Fruit fly (Drosophila melanogaster): ENCODE data around the gene Moca-cyp.

Gene Moca-cyp

dm6 chr3R:28375785-28376184, 35.7 kb downstream of the Moca-cyp start:
- TF ChIP-seq esn (GFP tag; optimal IDR thresholded peaks at IDR 0.05): no peak
- TF ChIP-seq CG6792 (GFP tag; optimal IDR thresholded peaks at IDR 0.05): no peak
- TF ChIP-seq CG7368 (GFP tag; optimal IDR thresholded peaks at IDR 0.05): no peak
- TF ChIP-seq Gug (GFP tag; IDR thresholded peaks at IDR 0.05): no peak
- TF ChIP-seq eg (GFP tag; IDR thresholded peaks at IDR 0.05): no peak
- no peak for TF ChIP-seq CG6276 (GFP tag; optimal IDR thresholded peaks at IDR 0.05)
- no peak for TF ChIP-seq Sox14 (GFP tag; optimal IDR thresholded peaks at IDR 0.05)
- no peak for TF ChIP-seq fd85E (GFP tag; optimal IDR thresholded peaks at IDR 0.05)
- no peak for TF ChIP-seq spab (GFP tag; optimal IDR thresholded peaks at IDR 0.05)
- no peak for TF ChIP-seq vri (GFP tag; optimal IDR thresholded peaks at IDR 0.05)
- no peak for TF ChIP-seq CG8119 (GFP tag; IDR thresholded peaks at IDR 0.05)
- no peak for TF ChIP-seq topi (GFP tag; optimal IDR thresholded peaks at IDR 0.05)
- TF ChIP-seq Lpt (GFP tag; optimal IDR thresholded peaks at IDR 0.05): no peak
- TF ChIP-seq Eip78C (GFP tag): no peak
- no peak for TF ChIP-seq CG1621 (tag; optimal IDR thresholded peaks at IDR 0.05)
- TF ChIP-seq CG3919 (GFP tag; optimal IDR thresholded peaks at IDR 0.05): no peak
- TF ChIP-seq fkh (GFP tag; optimal IDR thresholded peaks at IDR 0.05): no peak
- no peak for TF ChIP-seq CG11762 (GFP tag; optimal IDR thresholded peaks at IDR 0.05; ENCODE audit: insufficient read depth)

DNA sequence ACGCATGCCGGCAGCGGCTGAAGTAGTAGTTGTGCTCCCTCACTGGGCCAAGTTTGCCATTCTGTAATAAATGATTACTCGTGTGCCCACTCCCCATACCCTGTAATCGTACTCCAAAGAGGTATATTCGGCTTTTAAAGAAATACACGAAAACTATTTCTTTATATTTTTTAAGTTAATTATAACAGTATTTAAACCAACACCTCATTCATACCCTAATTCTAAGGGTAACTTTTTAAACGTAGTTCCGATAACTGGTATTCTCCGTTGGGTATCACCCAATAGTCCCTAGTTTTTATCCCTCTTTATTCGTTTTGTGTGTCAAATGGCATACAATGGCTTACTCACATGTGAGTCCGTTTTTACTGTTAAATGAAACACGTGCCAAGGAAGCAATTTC, 37.5 kb downstream of the Moca-cyp start:
- TF ChIP-seq CG16779 (tag; optimal IDR thresholded peaks at IDR 0.05) (no peak), CG8632 (GFP tag; optimal IDR thresholded peaks at IDR 0.05) (no peak), CG8119 (GFP tag; IDR thresholded peaks at IDR 0.05) (no peak), CG6276 (GFP tag; optimal IDR thresholded peaks at IDR 0.05) (no peak), CG31627 (GFP tag; optimal IDR thresholded peaks at IDR 0.05) (no peak), Hr38 (GFP tag; optimal IDR thresholded peaks at IDR 0.05) (no peak), CG7368 (GFP tag; optimal IDR thresholded peaks at IDR 0.05) (no peak), Sox14 (GFP tag; optimal IDR thresholded peaks at IDR 0.05) (no peak), CG8319 (GFP tag; optimal IDR thresholded peaks at IDR 0.05) (no peak), ss (GFP tag; optimal IDR thresholded peaks at IDR 0.05) (no peak), CG3032 (tag; optimal IDR thresholded peaks at IDR 0.05) (no peak), spab (GFP tag; optimal IDR thresholded peaks at IDR 0.05) (no peak), Ets96B (tag; optimal IDR thresholded peaks at IDR 0.05) (no peak)

DNA sequence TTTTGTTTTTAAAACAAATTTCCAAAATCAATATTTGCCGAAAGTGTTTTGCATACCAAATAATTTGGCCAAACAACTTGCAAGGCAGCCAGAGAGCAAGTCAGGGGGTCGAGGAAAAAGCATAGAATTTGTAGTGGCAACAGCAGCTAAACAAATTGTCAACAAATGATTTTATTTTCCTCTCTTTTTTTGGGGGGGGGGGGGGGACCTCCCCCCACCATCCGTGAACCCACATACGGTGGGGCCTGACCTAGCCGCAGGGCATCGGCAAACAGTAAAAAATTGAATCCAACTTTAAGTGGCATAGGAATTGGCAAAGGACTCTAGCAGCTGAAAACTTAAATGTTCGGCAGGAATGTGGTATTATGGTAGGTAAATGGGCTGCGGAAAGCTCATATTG, 49.7 kb downstream of the Moca-cyp start:
- TF ChIP-seq Sox14 (GFP tag; optimal IDR thresholded peaks at IDR 0.05) (no peak), pdm3 (GFP tag; optimal IDR thresholded peaks at IDR 0.05) (no peak), CG11294 (GFP tag; IDR thresholded peaks at IDR 0.05) (no peak), dac (GFP tag; optimal IDR thresholded peaks at IDR 0.05) (no peak), Gug (GFP tag; IDR thresholded peaks at IDR 0.05) (no peak), Met (GFP tag; optimal IDR thresholded peaks at IDR 0.05) (no peak), CG8119 (GFP tag; IDR thresholded peaks at IDR 0.05) (no peak), fd85E (GFP tag; optimal IDR thresholded peaks at IDR 0.05) (no peak), Hr38 (GFP tag; optimal IDR thresholded peaks at IDR 0.05) (no peak), CG15336 (GFP tag; IDR thresholded peaks at IDR 0.05) (no peak), CG3032 (tag; optimal IDR thresholded peaks at IDR 0.05) (no peak), CG3919 (GFP tag; optimal IDR thresholded peaks at IDR 0.05) (no peak), spab (GFP tag; optimal IDR thresholded peaks at IDR 0.05) (no peak), eg (GFP tag; IDR thresholded peaks at IDR 0.05) (no peak), vri (GFP tag; optimal IDR thresholded peaks at IDR 0.05) (no peak), CG6792 (GFP tag; optimal IDR thresholded peaks at IDR 0.05) (no peak), salr (GFP tag; optimal IDR thresholded peaks at IDR 0.05) (no peak), Ets96B (tag; optimal IDR thresholded peaks at IDR 0.05) (no peak)
